Worm (Caenorhabditis elegans) whole organism, L4/young adult: ENCODE measurements around the gene F22B5.4.
A peak's percentile ranks its signal among the peaks of the same experiment; 100 is the strongest.

Experiments
- W03F9.2 ChIP-seq: fragments of 150-350 bp; optimal IDR thresholded peaks from 2 replicates; lab custom pipeline; 2014; ENCODE audit warnings: missing biosample characterization, missing genetic modification characterization
- him-1 ChIP-seq: sonication (generic microtip); optimal IDR thresholded peaks from 2 replicates; lab custom pipeline; 2016; ENCODE audit warnings: missing genotype, missing genetic modification reagents, missing genetic modification characterization, missing compliant biosample characterization

DNA sequence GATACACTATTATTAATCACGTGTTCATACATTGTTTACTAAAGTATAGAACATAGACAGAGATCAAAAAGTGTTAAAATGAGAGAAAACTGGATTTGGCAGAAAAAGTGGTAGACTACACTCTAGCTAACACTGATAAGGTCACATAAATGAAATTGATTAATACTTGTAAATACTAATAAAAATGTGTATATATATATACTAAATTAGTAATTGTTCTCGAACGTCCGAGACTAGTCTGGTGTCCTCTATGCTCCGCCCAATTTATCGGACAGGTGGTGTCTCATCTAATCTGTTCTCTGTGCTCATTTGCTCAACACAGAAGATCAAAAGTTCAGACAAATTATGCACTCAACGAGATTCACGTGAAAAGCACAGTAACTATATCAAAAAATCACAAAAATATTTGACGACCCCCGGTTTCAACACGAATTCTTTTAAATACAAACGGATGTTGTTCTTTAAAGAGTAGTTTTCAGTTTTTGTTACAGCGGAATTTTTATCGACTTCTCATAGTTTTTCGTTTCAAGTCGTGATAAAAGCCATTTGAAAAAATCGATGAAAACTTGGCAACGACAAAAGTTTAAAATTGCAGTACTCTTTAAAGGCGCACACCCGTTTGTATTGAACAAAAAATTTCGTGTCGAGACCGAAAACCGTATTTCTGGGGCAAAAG lies 31.7 kb downstream of the F22B5.4 start:
- no peak for TF ChIP-seq him-1 (tag; lab: Kevin White, UChicago)
- TF ChIP-seq W03F9.2 (tag; lab: Kevin White, UChicago): peak; percentile 13
